Fruit fly (Drosophila melanogaster): Measurements from ENCODE around the gene Gnpnat.

DNA sequence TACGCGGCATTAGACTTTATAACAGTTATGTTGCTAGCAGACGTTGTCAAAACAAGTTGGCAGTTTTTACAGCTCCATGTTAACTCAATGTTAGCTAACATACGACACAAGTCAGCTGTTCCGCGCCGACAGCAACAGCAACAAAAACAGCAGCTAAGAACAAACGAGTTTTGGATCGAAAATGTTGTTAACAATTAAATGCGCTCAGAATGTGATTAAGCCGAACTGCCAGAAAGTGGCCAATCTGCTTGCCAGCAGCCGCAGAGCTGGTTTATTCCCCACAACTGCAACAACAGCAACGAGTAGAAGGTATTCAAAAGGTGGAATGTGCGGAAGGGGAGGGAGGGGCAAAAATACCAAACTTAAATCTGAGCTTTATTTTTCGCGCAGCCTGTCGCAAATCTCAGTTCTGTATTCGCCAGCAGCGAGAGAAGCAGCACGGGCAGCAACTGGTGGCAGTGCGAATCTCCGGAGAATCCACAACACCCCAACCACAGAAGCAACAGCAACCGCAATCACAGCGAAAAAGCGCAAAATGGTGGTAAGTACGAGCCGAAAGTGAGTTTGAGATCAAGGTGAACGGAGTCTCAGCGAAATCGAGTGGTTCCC is 14.9 kb upstream of the Gnpnat start, which contains the start of gene Pcd:
- no peak for TF ChIP-seq tgo (GFP tag; IDR thresholded peaks at IDR 0.05)
- no peak for TF ChIP-seq pnt (GFP tag; optimal IDR thresholded peaks at IDR 0.05)
- no peak for TF ChIP-seq CG10565 (GFP tag; optimal IDR thresholded peaks at IDR 0.05)
- no peak for TF ChIP-seq HLH3B (GFP tag; IDR thresholded peaks at IDR 0.05)
- TF ChIP-seq gro (GFP tag; optimal IDR thresholded peaks at IDR 0.05): peak; percentile 9
- no peak for TF ChIP-seq CG16813 (GFP tag; IDR thresholded peaks at IDR 0.05; ENCODE audit: partially characterized antibody)
- TF ChIP-seq CG12769 (tag; optimal IDR thresholded peaks at IDR 0.05): peak; percentile 71
- no peak for TF ChIP-seq Dfd (GFP tag; optimal IDR thresholded peaks at IDR 0.05)
